Fruit fly (Drosophila melanogaster): ENCODE results near the gene CG2909.

Gene CG2909

dm6 chrX:10369315-10369714, 43.1 kb downstream of the CG2909 start:
- TF ChIP-seq Hr96 (GFP tag; optimal IDR thresholded peaks at IDR 0.05) (no peak), CG11617 (GFP tag; optimal IDR thresholded peaks at IDR 0.05) (no peak), CG1620 (GFP tag; optimal IDR thresholded peaks at IDR 0.05) (no peak), Clk (GFP tag; optimal IDR thresholded peaks at IDR 0.05) (no peak), CG12768 (GFP tag; optimal IDR thresholded peaks at IDR 0.05) (no peak), Crg-1 (GFP tag; optimal IDR thresholded peaks at IDR 0.05) (no peak), Mnt (GFP tag; optimal IDR thresholded peaks at IDR 0.05) (no peak), cnc (optimal IDR thresholded peaks at IDR 0.05) (no peak), toe (GFP tag; optimal IDR thresholded peaks at IDR 0.05) (no peak)

- TF ChIP-seq Mnt (GFP tag; optimal IDR thresholded peaks at IDR 0.05) (peak; percentile 49), CG12768 (GFP tag; optimal IDR thresholded peaks at IDR 0.05) (no peak), Crg-1 (GFP tag; optimal IDR thresholded peaks at IDR 0.05) (peak; percentile 34), CG11617 (GFP tag; optimal IDR thresholded peaks at IDR 0.05) (no peak), toe (GFP tag; optimal IDR thresholded peaks at IDR 0.05) (peak; percentile 15), Hr96 (GFP tag; optimal IDR thresholded peaks at IDR 0.05) (no peak), CG7045 (GFP tag; optimal IDR thresholded peaks at IDR 0.05) (no peak)
Observed at dm6 chrX:10369763-10370162, 43.5 kb downstream of the CG2909 start.

dm6 chrX:10370201-10371038, 44.2 kb downstream of the CG2909 start:
- no peak for TF ChIP-seq CG33017 (tag; optimal IDR thresholded peaks at IDR 0.05)
- TF ChIP-seq Mnt (GFP tag; optimal IDR thresholded peaks at IDR 0.05): peak; percentile 51
- TF ChIP-seq CG12768 (GFP tag; optimal IDR thresholded peaks at IDR 0.05): peak; percentile 6
- TF ChIP-seq cic (GFP tag; optimal IDR thresholded peaks at IDR 0.05): peak; percentile 79

- TF ChIP-seq bab1 (GFP tag; optimal IDR thresholded peaks at IDR 0.05): no peak
- TF ChIP-seq CG33017 (tag; optimal IDR thresholded peaks at IDR 0.05): no peak
- TF ChIP-seq tj (GFP tag; optimal IDR thresholded peaks at IDR 0.05): no peak
- no peak for TF ChIP-seq Hr96 (GFP tag; optimal IDR thresholded peaks at IDR 0.05)
- TF ChIP-seq CG12768 (GFP tag; optimal IDR thresholded peaks at IDR 0.05): no peak
- TF ChIP-seq ovo (GFP tag; optimal IDR thresholded peaks at IDR 0.05): no peak
- no peak for TF ChIP-seq CG7045 (GFP tag; optimal IDR thresholded peaks at IDR 0.05)
- TF ChIP-seq Clk (GFP tag; optimal IDR thresholded peaks at IDR 0.05): no peak
- no peak for TF ChIP-seq CG14711 (tag; optimal IDR thresholded peaks at IDR 0.05)
- TF ChIP-seq cnc (optimal IDR thresholded peaks at IDR 0.05): no peak
- TF ChIP-seq CG1620 (GFP tag; optimal IDR thresholded peaks at IDR 0.05): no peak
- TF ChIP-seq CG11617 (GFP tag; optimal IDR thresholded peaks at IDR 0.05): no peak
- TF ChIP-seq CG5204 (GFP tag; optimal IDR thresholded peaks at IDR 0.05): no peak
Observed at dm6 chrX:10375216-10375615, 49.0 kb downstream of the CG2909 start, which contains the start of the genes CG32686 and CG2898. Gene CG32686, minus strand, starts transcription at chrX:10375316. Gene CG2898, plus strand, starts transcription at chrX:10375374.
